Worm (Caenorhabditis elegans) whole organism, L3 larva: ENCODE data around the gene srx-84.
A peak's percentile ranks its signal among the peaks of the same experiment; 100 is the strongest.

Source experiments
- R02D3.7 ChIP-seq: fragments of 150-350 bp; optimal IDR thresholded peaks from 2 replicates; lab custom pipeline; 2014; ENCODE audit warnings: missing biosample characterization, missing genetic modification characterization
- ZK546.5 ChIP-seq: sonication (generic microtip); optimal IDR thresholded peaks from 2 replicates; lab custom pipeline; 2017; ENCODE audit warnings: missing biosample characterization, missing genetic modification characterization
- aly-2 ChIP-seq: fragments of 150-350 bp; optimal IDR thresholded peaks from 2 replicates; lab custom pipeline; 2014; ENCODE audit warnings: missing biosample characterization, missing genetic modification characterization
- ceh-82 ChIP-seq: fragments of 150-350 bp; optimal IDR thresholded peaks from 2 replicates; lab custom pipeline; 2014; ENCODE audit warnings: missing biosample characterization, missing genetic modification characterization
- egl-27 ChIP-seq: sonication (generic microtip); optimal IDR thresholded peaks from 4 replicates; lab custom pipeline; 2017; ENCODE audit warnings: missing biosample characterization, missing genetic modification reagents, missing genetic modification characterization
- egl-5 ChIP-seq: fragments of 150-350 bp; optimal IDR thresholded peaks from 2 replicates; lab custom pipeline; 2017; ENCODE audit warnings: missing biosample characterization, missing genetic modification reagents, missing genetic modification characterization, inconsistent platforms
- elt-1 ChIP-seq: fragments of 150-350 bp; optimal IDR thresholded peaks from 2 replicates; lab custom pipeline; 2014; ENCODE audit warnings: missing biosample characterization, missing genetic modification characterization
- elt-2 ChIP-seq: sonication (generic microtip); optimal IDR thresholded peaks from 2 replicates; lab custom pipeline; 2016; ENCODE audit warnings: missing genetic modification reagents, mild to moderate bottlenecking, missing genetic modification characterization, missing compliant biosample characterization
- elt-3 ChIP-seq, 3 experiments: fragments of 150-350 bp in 1 of 3; sonication (generic microtip) in 2 of 3; optimal IDR thresholded peaks; 2 replicates in 2 of 3; 4 replicates in 1 of 3; lab custom pipeline; 2014 to 2017; ENCODE audit warnings: missing biosample characterization in 3 of 3, missing genetic modification characterization in 3 of 3
- fkh-10 ChIP-seq: sonication (generic microtip); optimal IDR thresholded peaks from 2 replicates; lab custom pipeline; 2017; ENCODE audit warnings: missing biosample characterization, missing genetic modification reagents, missing genetic modification characterization
- hmg-11 ChIP-seq: sonication (generic microtip); optimal IDR thresholded peaks from 2 replicates; lab custom pipeline; 2016; ENCODE audit warnings: missing genetic modification characterization, missing compliant biosample characterization
- jun-1 ChIP-seq: fragments of 150-350 bp; optimal IDR thresholded peaks from 2 replicates; lab custom pipeline; 2014; ENCODE audit warnings: missing biosample characterization, missing genetic modification reagents, missing genetic modification characterization
- lin-39 ChIP-seq: fragments of 150-350 bp; optimal IDR thresholded peaks from 2 replicates; lab custom pipeline; 2018; ENCODE audit warnings: missing biosample characterization, missing genetic modification reagents, missing genetic modification characterization
- lsy-12 ChIP-seq: sonication (generic microtip); optimal IDR thresholded peaks from 2 replicates; lab custom pipeline; 2016; ENCODE audit warnings: mild to moderate bottlenecking, missing genetic modification characterization, missing compliant biosample characterization
- mdl-1 ChIP-seq: fragments of 150-350 bp; optimal IDR thresholded peaks from 2 replicates; lab custom pipeline; 2014; ENCODE audit warnings: missing biosample characterization, missing genetic modification characterization
- nhr-11 ChIP-seq: fragments of 150-350 bp; optimal IDR thresholded peaks from 2 replicates; lab custom pipeline; 2014; ENCODE audit warnings: missing biosample characterization, missing genetic modification characterization
- nhr-12 ChIP-seq: fragments of 150-350 bp; optimal IDR thresholded peaks from 2 replicates; lab custom pipeline; 2014; ENCODE audit warnings: missing biosample characterization, missing genetic modification characterization
- nhr-237 ChIP-seq: fragments of 150-350 bp; optimal IDR thresholded peaks from 2 replicates; lab custom pipeline; 2014; ENCODE audit warnings: missing biosample characterization, missing genetic modification characterization
- nhr-25 ChIP-seq: sonication (generic microtip); optimal IDR thresholded peaks from 2 replicates; lab custom pipeline; 2017; ENCODE audit warnings: missing biosample characterization, missing genetic modification characterization
- nhr-28 ChIP-seq: fragments of 150-350 bp; optimal IDR thresholded peaks from 2 replicates; lab custom pipeline; 2014; ENCODE audit warnings: missing biosample characterization, missing genetic modification characterization
- nhr-67 ChIP-seq: fragments of 150-350 bp; optimal IDR thresholded peaks from 2 replicates; lab custom pipeline; 2014; ENCODE audit warnings: missing biosample characterization, missing genetic modification characterization
- nhr-77 ChIP-seq: fragments of 150-350 bp; optimal IDR thresholded peaks from 2 replicates; lab custom pipeline; 2014; ENCODE audit warnings: missing biosample characterization, missing genetic modification characterization
- pha-4 ChIP-seq: fragments of 150-350 bp; optimal IDR thresholded peaks from 2 replicates; lab custom pipeline; 2014; ENCODE audit warnings: missing biosample characterization, missing genetic modification reagents, missing genetic modification characterization
- pqm-1 ChIP-seq: fragments of 150-350 bp; optimal IDR thresholded peaks from 2 replicates; lab custom pipeline; 2017; ENCODE audit warnings: missing biosample characterization, missing genetic modification characterization, inconsistent platforms
- skn-1 ChIP-seq: fragments of 150-350 bp; optimal IDR thresholded peaks from 2 replicates; lab custom pipeline; 2014; ENCODE audit warnings: missing biosample characterization, missing genetic modification characterization
- snpc-4 ChIP-seq: fragments of 150-350 bp; optimal IDR thresholded peaks from 2 replicates; lab custom pipeline; 2014; ENCODE audit warnings: missing biosample characterization, missing genetic modification characterization
- tbx-2 ChIP-seq: sonication (generic microtip); optimal IDR thresholded peaks from 2 replicates; lab custom pipeline; 2016; ENCODE audit warnings: mild to moderate bottlenecking, missing genetic modification characterization, missing compliant biosample characterization
- unc-39 ChIP-seq: sonication (generic microtip); optimal IDR thresholded peaks from 4 replicates; lab custom pipeline; 2017; ENCODE audit warnings: missing biosample characterization, missing genetic modification characterization
- unc-62 ChIP-seq: fragments of 150-350 bp; sonication (generic microtip); optimal IDR thresholded peaks from 4 replicates; lab custom pipeline; 2014; ENCODE audit warnings: missing biosample characterization, missing genetic modification reagents, missing genetic modification characterization
- ztf-4 ChIP-seq: fragments of 150-350 bp; optimal IDR thresholded peaks from 2 replicates; lab custom pipeline; 2014; ENCODE audit warnings: missing biosample characterization, missing genetic modification characterization

The srx-84 gene

DNA sequence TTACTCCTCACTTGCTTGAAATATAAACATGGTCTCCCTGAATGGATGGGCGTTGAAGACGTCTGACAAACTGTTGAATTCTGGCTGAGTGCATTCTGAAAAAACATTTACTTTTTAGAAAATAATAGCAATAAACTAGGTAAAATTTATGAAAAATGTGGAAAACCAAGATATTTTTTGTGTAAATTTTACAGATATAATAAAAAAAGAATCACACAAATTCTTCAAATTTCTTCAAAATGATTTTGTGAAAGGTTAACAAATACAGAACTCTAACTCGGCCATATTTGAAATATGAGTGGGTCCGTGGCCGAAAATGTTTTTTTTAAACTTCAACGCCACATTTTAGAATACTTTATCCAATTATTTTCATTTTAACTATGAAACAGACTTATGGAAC, 19.3 kb downstream of the srx-84 start, which contains the start of gene glb-15:
Gene glb-15, minus strand, starts transcription at position 101 of the 400 bp plus-strand sequence.
- TF ChIP-seq unc-62 (GFP tag; lab: Kevin White, UChicago) = no peak
- TF ChIP-seq aly-2 (tag; lab: Kevin White, UChicago) = no peak
- TF ChIP-seq egl-27 = no peak

DNA sequence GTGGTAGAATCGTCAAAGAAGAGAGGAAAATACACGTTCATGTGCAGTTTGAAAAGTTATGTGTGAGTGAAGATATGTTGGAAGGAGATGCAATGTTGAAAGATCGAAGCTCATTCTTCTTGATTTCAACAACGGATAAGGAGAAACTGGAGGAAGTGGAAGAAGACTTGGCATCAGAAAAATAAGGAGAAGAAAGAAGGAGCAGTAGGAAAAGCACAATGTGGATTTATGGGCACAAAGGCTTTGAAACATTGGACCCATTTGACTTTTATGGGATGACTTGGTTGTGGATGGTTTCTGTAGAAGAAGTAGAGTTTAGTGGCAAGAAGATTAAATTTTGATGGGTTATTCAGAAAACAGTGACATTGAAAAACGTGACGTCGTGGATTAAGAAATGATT, 21.2 kb downstream of the srx-84 start:
- no peak for TF ChIP-seq nhr-11
- TF ChIP-seq nhr-77 (tag; lab: Kevin White, UChicago) = no peak
- no peak for TF ChIP-seq elt-2 (tag; lab: Kevin White, UChicago)
- peak; percentile 65 for TF ChIP-seq egl-5
- peak; percentile 14 for TF ChIP-seq elt-1 (tag; lab: Kevin White, UChicago)

DNA sequence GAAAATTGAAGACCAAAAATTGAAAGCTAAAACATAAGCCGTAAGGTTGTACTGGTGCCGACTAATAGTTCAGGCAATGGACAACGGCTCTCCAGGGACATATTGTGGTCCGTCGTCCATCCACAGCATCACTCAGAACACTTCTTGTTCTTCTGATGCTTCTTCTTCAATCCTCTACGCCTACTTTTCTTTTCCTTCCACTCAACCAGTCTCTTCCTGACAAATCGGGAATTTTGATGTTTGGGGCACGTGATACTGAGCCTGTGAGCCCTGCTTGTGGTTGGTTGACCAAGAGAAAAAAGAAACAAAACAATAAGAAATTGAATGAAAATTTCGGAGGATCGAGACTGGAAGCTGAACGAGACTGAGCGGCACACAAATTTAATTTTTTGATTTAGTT, 22.4 kb downstream of the srx-84 start:
- TF ChIP-seq elt-2 (tag; lab: Kevin White, UChicago) = no peak
- no peak for TF ChIP-seq mdl-1
- no peak for TF ChIP-seq pha-4 (tag; lab: Kevin White, UChicago)
- peak; percentile 25 for TF ChIP-seq lin-39 (tag; lab: Kevin White, UChicago)
- no peak for TF ChIP-seq ztf-4 (tag; lab: Kevin White, UChicago)
- TF ChIP-seq nhr-25 (tag; lab: Kevin White, UChicago) = no peak
- TF ChIP-seq nhr-28 (tag; lab: Kevin White, UChicago) = no peak
- TF ChIP-seq ZK546.5 (tag; lab: Kevin White, UChicago) = no peak

DNA sequence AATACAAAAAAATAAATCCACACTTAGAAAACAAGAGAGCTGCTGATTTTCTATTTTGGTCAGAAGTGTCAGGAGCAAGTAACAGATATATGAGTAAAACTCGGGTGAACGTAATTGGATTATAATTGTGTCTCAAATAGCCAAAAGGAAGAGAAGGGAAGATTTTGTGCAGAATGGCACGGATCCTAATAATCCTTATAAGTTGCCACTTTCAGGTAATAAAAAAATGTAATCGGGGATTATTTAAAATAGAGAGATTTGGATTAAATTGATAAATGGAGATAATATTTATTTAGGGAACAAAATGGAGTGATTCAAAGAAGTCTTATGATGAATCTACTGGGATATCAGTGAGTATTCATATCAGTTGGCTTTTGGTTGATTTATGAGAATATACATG, 26.0 kb downstream of the srx-84 start:
- TF ChIP-seq nhr-12 (tag; lab: Kevin White, UChicago) (no peak), nhr-11 (no peak), nhr-237 (tag; lab: Kevin White, UChicago) (no peak), nhr-77 (tag; lab: Kevin White, UChicago) (no peak)

DNA sequence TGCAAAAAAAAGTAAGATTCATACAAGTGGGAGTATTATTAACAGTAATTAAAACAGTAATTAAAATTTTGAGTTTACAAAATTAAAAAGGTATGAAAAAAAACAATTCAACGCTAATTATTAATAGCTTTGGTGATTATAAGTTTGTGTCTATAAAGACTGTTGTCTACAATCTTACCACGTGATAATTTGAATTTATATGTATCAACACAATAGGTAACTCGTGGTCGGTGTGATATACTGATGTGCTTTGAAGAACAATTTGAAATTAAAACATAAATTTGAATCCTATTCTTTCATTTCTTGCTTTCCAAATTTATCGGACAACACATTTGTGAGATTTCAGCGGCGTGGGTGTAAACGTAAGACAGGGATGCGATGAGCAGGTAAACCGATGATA, 28.9 kb downstream of the srx-84 start:
- no peak for TF ChIP-seq snpc-4 (tag; lab: Kevin White, UChicago)
- peak; percentile 25 for TF ChIP-seq elt-2 (tag; lab: Kevin White, UChicago)
- TF ChIP-seq pha-4 (tag; lab: Kevin White, UChicago) = peak; percentile 15

DNA sequence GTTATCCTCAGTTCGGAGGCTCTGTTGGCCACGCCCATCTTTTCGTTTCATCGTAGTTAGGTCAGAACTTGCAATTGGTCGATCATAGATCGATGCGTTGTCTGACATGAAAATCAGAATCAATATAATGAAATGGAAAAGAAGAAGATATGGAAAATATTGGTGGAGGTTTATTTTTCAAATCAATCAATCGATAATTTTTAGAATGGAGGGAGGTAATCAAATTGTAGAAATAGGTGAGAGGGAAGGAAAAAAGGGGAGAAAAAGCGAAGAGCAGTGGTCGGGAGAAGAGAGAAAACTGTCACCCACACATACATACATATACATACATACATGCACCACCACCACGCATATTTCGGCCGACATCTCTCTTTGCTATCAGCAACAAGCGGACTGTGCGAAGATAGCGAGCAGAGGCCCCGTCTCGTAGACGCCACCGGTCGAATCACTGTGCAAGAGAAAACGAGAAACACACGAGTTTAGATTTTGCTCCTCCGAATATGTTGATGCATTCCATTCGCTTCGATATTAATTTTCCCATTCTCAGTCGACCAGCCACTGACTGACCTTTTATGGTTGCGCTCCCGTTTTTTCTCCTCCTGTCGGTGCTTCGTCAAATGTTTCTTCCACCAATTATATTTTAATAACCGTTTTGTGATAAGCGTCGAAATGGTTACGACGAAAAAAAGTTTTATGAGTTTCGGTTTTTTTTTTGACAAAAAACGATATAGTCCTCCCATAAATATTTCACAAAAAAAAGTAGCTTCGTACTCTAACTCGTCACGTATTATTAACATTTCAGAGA, 30.5 kb downstream of the srx-84 start, which contains the start of gene F35B12.10:
Gene F35B12.10, minus strand, starts transcription at position 51 of the 805 bp plus-strand sequence.
- TF ChIP-seq nhr-67 (tag; lab: Kevin White, UChicago) = no peak
- TF ChIP-seq elt-2 (tag; lab: Kevin White, UChicago) = peak; percentile 92
- no peak for TF ChIP-seq hmg-11 (tag; lab: Kevin White, UChicago)
- peak; percentile 59 for TF ChIP-seq pqm-1 (tag; lab: Kevin White, UChicago)

DNA sequence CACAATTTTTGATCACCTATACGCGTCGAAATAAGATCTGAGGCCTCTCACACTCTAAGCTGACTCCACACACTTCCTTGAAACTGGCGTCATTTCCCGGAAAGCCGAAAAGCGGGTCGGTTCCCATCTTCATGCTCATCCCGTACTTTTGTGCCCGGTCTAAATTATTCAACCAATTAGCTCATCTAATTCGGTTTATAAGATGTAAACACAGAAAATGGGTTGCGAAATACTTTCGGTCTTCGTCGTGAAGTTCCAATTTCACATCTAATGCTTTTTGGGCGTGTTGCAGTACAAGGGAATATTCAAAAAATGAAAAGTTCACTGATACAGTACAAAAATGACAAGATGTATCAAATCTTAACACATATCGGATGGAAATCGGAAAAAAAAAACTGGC, 32.2 kb downstream of the srx-84 start:
- no peak for TF ChIP-seq ceh-82 (tag; lab: Kevin White, UChicago)
- TF ChIP-seq egl-27 = no peak
- TF ChIP-seq ztf-4 (tag; lab: Kevin White, UChicago) = no peak
- no peak for TF ChIP-seq fkh-10 (GFP tag; lab: Kevin White, UChicago)
- no peak for TF ChIP-seq tbx-2
- no peak for TF ChIP-seq skn-1 (tag; lab: Kevin White, UChicago)
- no peak for TF ChIP-seq nhr-67 (tag; lab: Kevin White, UChicago)
- no peak for TF ChIP-seq aly-2 (tag; lab: Kevin White, UChicago)
- TF ChIP-seq R02D3.7 (tag; lab: Kevin White, UChicago) = no peak
- TF ChIP-seq snpc-4 (tag; lab: Kevin White, UChicago) = no peak
- no peak for TF ChIP-seq nhr-237 (tag; lab: Kevin White, UChicago)

DNA sequence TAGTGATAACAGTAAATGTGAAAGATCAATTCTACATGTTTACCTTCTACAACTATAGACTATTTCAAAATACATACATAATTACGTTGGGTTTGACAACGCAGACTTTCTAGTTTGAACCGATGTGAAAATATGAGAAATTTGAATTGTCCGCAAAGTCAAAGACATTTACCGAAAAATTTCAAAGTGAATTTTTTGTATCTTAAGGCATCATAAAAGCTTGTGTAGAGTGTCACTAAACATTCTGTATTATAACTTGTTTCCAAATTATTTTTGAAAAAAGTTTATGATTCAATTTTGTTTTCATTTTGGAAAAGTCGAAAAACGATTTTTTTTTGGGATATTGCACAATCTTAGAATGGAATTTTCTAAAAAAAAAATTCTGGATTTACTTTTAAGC, 36.7 kb downstream of the srx-84 start:
- no peak for TF ChIP-seq nhr-25 (tag; lab: Kevin White, UChicago)
- TF ChIP-seq elt-3 (tag; optimal IDR thresholded peaks at IDR 0.05; lab: Kevin White, UChicago) = no peak
- no peak for TF ChIP-seq lsy-12 (tag; lab: Kevin White, UChicago)
- TF ChIP-seq mdl-1 = no peak
- no peak for TF ChIP-seq egl-27
- TF ChIP-seq unc-39 (tag; lab: Kevin White, UChicago) = no peak
- no peak for TF ChIP-seq jun-1 (tag; lab: Kevin White, UChicago)
